Worm (Caenorhabditis elegans) whole organism, early embryonic: ENCODE data around the gene E02A10.4.

Experiments used
- ama-1 ChIP-seq: fragments of 150-350 bp; optimal IDR thresholded peaks from 2 replicates; lab custom pipeline; 2014
- ceh-36 ChIP-seq: sonication (generic microtip); optimal IDR thresholded peaks from 2 replicates; lab custom pipeline; 2016; ENCODE audit warnings: missing genetic modification characterization, inconsistent platforms, missing compliant biosample characterization
- flt-1 ChIP-seq: fragments of 200-800 bp; sonication (Bioruptor generic); IDR thresholded peaks from 2 replicates; pipeline ENCODE4 v1.3.6; 2022; ENCODE audit warnings: missing genetic modification characterization, missing compliant biosample characterization
- hnd-1 ChIP-seq: sonication (generic microtip); optimal IDR thresholded peaks from 2 replicates; lab custom pipeline; 2016; ENCODE audit warnings: missing genetic modification characterization, missing compliant biosample characterization
- sea-1 ChIP-seq: fragments of 200-800 bp; sonication (Bioruptor generic); conservative IDR thresholded peaks from 2 replicates; pipeline ENCODE4 v1.3.6; 2022; ENCODE audit warnings: missing genetic modification characterization, missing compliant biosample characterization

- no peak for TF ChIP-seq ama-1
- TF ChIP-seq flt-1 (GFP tag; lab: Robert Waterston, UW): no peak
- TF ChIP-seq hnd-1 (tag; lab: Kevin White, UChicago): no peak
- TF ChIP-seq sea-1 (GFP tag; lab: Robert Waterston, UW): no peak
- no peak for TF ChIP-seq ceh-36 (tag; lab: Kevin White, UChicago)
Measured at ce11 chrV:12541207-12541606, 26.5 kb downstream of the E02A10.4 start.
